Worm (Caenorhabditis elegans) whole organism, early embryonic: Measurements from ENCODE around the gene C08G9.2.

ENCODE experiments used
- F13C5.2 ChIP-seq: sonication (generic microtip); optimal IDR thresholded peaks from 2 replicates; lab custom pipeline; 2017; ENCODE audit warnings: mild to moderate bottlenecking, missing genetic modification characterization, inconsistent platforms, missing compliant biosample characterization
- ama-1 ChIP-seq: fragments of 150-350 bp; optimal IDR thresholded peaks from 2 replicates; lab custom pipeline; 2014
- ceh-36 ChIP-seq: sonication (generic microtip); optimal IDR thresholded peaks from 2 replicates; lab custom pipeline; 2016; ENCODE audit warnings: missing genetic modification characterization, inconsistent platforms, missing compliant biosample characterization
- flt-1 ChIP-seq: fragments of 200-800 bp; sonication (Bioruptor generic); IDR thresholded peaks from 2 replicates; pipeline ENCODE4 v1.3.6; 2022; ENCODE audit warnings: missing genetic modification characterization, missing compliant biosample characterization
- hmg-4 ChIP-seq: fragments of 200-800 bp; sonication (Bioruptor generic); optimal IDR thresholded peaks from 2 replicates; lab custom pipeline; 2018; ENCODE audit warnings: mild to moderate bottlenecking, missing genetic modification characterization, missing compliant biosample characterization
- pes-1 ChIP-seq: fragments of 200-800 bp; sonication (Bioruptor generic); IDR thresholded peaks from 2 replicates; pipeline ENCODE4 v1.3.6; 2022; ENCODE audit warnings: missing genetic modification reagents, missing genetic modification characterization, missing compliant biosample characterization
- sea-1 ChIP-seq: fragments of 200-800 bp; sonication (Bioruptor generic); conservative IDR thresholded peaks from 2 replicates; pipeline ENCODE4 v1.3.6; 2022; ENCODE audit warnings: missing genetic modification characterization, missing compliant biosample characterization
- tbx-37 ChIP-seq: fragments of 200-800 bp; sonication (Bioruptor generic); conservative IDR thresholded peaks from 2 replicates; pipeline ENCODE4 v1.3.6; 2022; ENCODE audit warnings: missing genetic modification reagents, missing genetic modification characterization, missing compliant biosample characterization

ce11 chrIV:7654212-7654778 lies 18.5 kb downstream of the C08G9.2 start, which contains the start of gene nrde-4:
- TF ChIP-seq ama-1 (lab: Kevin White, UChicago) (no peak), flt-1 (GFP tag; lab: Robert Waterston, UW) (no peak), sea-1 (GFP tag; lab: Robert Waterston, UW) (no peak), F13C5.2 (tag; lab: Kevin White, UChicago) (peak; percentile 16), tbx-37 (GFP tag; lab: Robert Waterston, UW) (no peak), pes-1 (GFP tag; lab: Robert Waterston, UW) (peak; percentile 49; the same call in 1 of the 2 replicates), ceh-36 (tag; lab: Kevin White, UChicago) (no peak), hmg-4 (no peak)
